Worm (Caenorhabditis elegans): ENCODE measurements around the gene F29G9.1.

Gene F29G9.1

DNA sequence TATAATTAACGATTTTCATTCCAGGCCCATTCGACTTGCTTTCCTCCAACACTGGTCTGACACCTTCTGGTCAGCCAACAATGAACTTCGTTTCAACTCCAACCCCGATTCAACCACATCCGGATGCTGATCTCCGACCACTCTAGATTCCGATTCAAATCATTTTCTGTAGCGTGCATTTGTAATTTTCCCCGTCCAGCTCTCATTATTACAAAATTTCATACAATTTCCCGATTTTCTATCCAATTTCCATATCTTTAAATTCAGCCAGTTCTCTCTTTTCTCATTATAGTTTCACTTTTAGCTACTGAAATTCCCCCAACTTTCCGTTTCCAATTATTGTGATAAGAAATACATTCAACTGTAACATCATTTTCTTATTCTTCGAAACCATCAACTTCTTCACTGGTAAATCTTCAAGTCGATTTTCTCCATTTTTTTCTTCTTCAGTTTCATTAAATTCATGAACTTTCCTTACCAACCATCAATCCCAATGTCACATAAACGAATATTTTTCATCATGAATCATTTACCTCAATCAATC, 23.3 kb upstream of the F29G9.1 start:
- no peak for TF ChIP-seq drap-1 (GFP tag; optimal IDR thresholded peaks at IDR 0.05)
- no peak for TF ChIP-seq tbx-8 (GFP tag; optimal IDR thresholded peaks at IDR 0.05)
- no peak for TF ChIP-seq elt-3 (tag; optimal IDR thresholded peaks at IDR 0.05)
- TF ChIP-seq cnd-1 (tag; optimal IDR thresholded peaks at IDR 0.05) = no peak
- TF ChIP-seq elt-1 (tag; optimal IDR thresholded peaks at IDR 0.05; ENCODE audit: borderline replicate concordance, insufficient read depth) = no peak
- TF ChIP-seq flh-1 (GFP tag; optimal IDR thresholded peaks at IDR 0.05) = no peak
- TF ChIP-seq lsy-2 (tag; optimal IDR thresholded peaks at IDR 0.05) = no peak
- TF ChIP-seq M03D4.4 (tag; optimal IDR thresholded peaks at IDR 0.05) = no peak
- no peak for TF ChIP-seq unc-62 (GFP tag; optimal IDR thresholded peaks at IDR 0.05)
- no peak for TF ChIP-seq ztf-11 (tag; optimal IDR thresholded peaks at IDR 0.05)
- TF ChIP-seq ces-1 (GFP tag; optimal IDR thresholded peaks at IDR 0.05) = no peak
- no peak for TF ChIP-seq snpc-4 (tag; optimal IDR thresholded peaks at IDR 0.05)
- TF ChIP-seq nhr-12 (tag; optimal IDR thresholded peaks at IDR 0.05) = no peak
- TF ChIP-seq ham-2 (GFP tag; optimal IDR thresholded peaks at IDR 0.05) = no peak
- no peak for TF ChIP-seq ceh-39 (tag; optimal IDR thresholded peaks at IDR 0.05)

DNA sequence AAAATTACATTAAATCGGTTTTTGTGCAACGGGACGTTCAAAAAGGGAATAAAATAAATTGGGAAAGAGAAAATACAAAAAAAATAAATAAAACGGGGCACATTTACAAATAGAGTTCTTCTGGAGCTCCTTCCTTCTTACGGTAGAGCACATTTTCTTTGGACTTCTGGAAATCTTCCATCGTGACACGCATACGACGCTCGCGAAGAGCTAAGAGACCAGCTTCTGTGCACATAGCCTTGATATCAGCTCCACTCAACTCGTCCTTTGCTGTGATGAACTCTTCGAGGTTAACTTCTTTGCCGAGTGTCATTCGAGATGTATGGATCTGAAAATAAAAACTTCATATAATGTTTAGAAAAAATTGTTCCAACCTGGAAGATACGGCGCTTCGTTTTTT, 22.8 kb upstream of the F29G9.1 start:
- no peak for TF ChIP-seq M03D4.4 (tag; optimal IDR thresholded peaks at IDR 0.05)
- TF ChIP-seq mab-5 (tag; optimal IDR thresholded peaks at IDR 0.05) = no peak
- TF ChIP-seq hlh-1 (tag; optimal IDR thresholded peaks at IDR 0.05) = no peak
- TF ChIP-seq flh-1 (GFP tag; optimal IDR thresholded peaks at IDR 0.05) = no peak

DNA sequence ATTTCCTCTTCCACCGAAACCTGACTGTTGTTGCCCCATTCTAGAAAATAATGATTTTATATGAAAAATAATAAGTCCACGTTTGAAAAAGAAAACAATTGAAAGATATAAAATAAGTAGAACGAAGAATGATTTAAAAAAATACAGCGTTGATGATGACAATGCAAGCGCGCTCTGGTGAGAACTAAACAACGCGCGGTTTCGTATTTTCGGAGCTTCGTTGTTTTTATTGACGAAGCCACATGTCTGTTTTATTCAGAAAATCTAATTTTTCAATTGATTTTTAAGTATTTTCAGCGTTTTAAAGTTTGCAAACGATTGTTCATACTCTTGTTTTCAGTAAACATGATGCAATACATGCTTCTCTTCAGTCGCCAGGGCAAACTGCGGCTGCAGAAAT, 21.3 kb upstream of the F29G9.1 start, which contains the start of the genes rpt-2 and aps-1:
Gene rpt-2 (minus strand): TSS at position 40 of the 400 bp plus-strand sequence.
Gene aps-1 (plus strand): TSS at position 341 of the 400 bp plus-strand sequence.
- peak; percentile 5 for TF ChIP-seq nhr-2 (tag; optimal IDR thresholded peaks at IDR 0.05)
- no peak for TF ChIP-seq bed-3 (GFP tag; optimal IDR thresholded peaks at IDR 0.05)
- TF ChIP-seq lin-13 (tag; optimal IDR thresholded peaks at IDR 0.05) = peak; percentile 85
- TF ChIP-seq tbx-8 (GFP tag; optimal IDR thresholded peaks at IDR 0.05) = no peak
- TF ChIP-seq nhr-237 (tag; optimal IDR thresholded peaks at IDR 0.05) = peak; percentile 57
- peak; percentile 73 for TF ChIP-seq hlh-1 (tag; optimal IDR thresholded peaks at IDR 0.05)
- TF ChIP-seq lsy-2 (tag; optimal IDR thresholded peaks at IDR 0.05) = peak; percentile 66
- peak; percentile 73 for TF ChIP-seq mab-5 (tag; optimal IDR thresholded peaks at IDR 0.05)
- TF ChIP-seq unc-120 (tag; optimal IDR thresholded peaks at IDR 0.05; ENCODE audit: poor library complexity, severe bottlenecking) = no peak
- TF ChIP-seq pha-4 (tag; optimal IDR thresholded peaks at IDR 0.05) = peak; percentile 80
- no peak for TF ChIP-seq ham-2 (GFP tag; optimal IDR thresholded peaks at IDR 0.05)
- peak; percentile 84 for TF ChIP-seq mep-1 (tag; optimal IDR thresholded peaks at IDR 0.05)
- TF ChIP-seq M03D4.4 (tag; optimal IDR thresholded peaks at IDR 0.05) = no peak
- TF ChIP-seq sem-2 (GFP tag; optimal IDR thresholded peaks at IDR 0.05) = no peak
- no peak for TF ChIP-seq lin-32 (GFP tag; optimal IDR thresholded peaks at IDR 0.05)
- peak; percentile 45 for TF ChIP-seq unc-62 (GFP tag; optimal IDR thresholded peaks at IDR 0.05)
- TF ChIP-seq ceh-39 (tag; optimal IDR thresholded peaks at IDR 0.05) = peak; percentile 24
- peak; percentile 64 for TF ChIP-seq ces-1 (GFP tag; optimal IDR thresholded peaks at IDR 0.05)

DNA sequence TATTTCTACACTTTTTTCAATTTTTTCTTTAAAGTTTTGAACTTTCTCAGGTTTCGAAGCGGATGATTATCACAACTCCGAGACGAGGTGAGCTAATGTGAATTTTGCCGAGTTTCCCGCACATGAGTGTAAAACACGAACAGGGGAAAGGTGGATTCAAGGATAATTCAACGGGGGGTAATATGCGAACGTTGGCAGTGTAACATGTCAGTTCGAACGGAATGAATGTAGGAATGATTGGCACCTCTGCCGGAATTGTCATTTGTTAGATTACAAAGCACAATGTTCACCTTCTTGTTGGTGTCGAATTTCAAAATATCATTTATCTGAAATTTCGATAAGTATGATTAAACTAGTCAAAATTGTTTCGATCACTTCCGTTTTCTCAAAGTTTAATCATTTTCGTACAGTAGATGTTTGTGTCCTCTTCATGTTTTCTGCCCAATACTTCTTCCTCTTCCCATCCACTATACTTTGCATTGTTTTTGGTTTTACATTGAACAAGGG, 19.9 kb upstream of the F29G9.1 start, which contains the start of gene picc-1:
Gene picc-1 (plus strand): TSS at position 51 of the 507 bp plus-strand sequence.
- TF ChIP-seq hlh-1 (tag; optimal IDR thresholded peaks at IDR 0.05) (peak; percentile 36), bed-3 (GFP tag; optimal IDR thresholded peaks at IDR 0.05) (no peak), ham-2 (GFP tag; optimal IDR thresholded peaks at IDR 0.05) (no peak), elt-3 (tag; optimal IDR thresholded peaks at IDR 0.05) (no peak), unc-62 (GFP tag; optimal IDR thresholded peaks at IDR 0.05) (peak; percentile 94), unc-120 (tag; optimal IDR thresholded peaks at IDR 0.05; ENCODE audit: poor library complexity, severe bottlenecking) (peak; percentile 28)

DNA sequence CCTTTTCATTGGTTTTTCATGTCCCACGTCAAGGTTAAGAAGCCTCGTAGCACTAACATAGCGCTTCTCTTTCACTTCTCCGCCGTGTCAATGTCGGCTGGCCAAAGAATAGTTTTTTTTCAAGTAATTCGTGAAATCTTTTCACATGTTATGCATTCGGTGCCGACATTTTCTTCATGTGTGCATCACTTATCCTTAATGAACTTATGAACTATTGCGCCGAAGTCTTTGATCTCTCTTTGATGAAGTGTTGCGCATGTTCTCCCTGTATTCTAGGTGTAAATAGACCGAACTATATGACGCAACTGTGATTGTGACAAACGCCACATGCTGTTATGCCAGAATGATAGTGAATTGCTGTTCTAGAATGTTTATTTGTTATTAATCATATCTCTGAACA, 16.8 kb upstream of the F29G9.1 start:
- peak; percentile 28 for TF ChIP-seq nhr-2 (tag; optimal IDR thresholded peaks at IDR 0.05)
- TF ChIP-seq elt-3 (tag; optimal IDR thresholded peaks at IDR 0.05) = no peak
- TF ChIP-seq zip-8 (tag; optimal IDR thresholded peaks at IDR 0.05) = peak; percentile 26

DNA sequence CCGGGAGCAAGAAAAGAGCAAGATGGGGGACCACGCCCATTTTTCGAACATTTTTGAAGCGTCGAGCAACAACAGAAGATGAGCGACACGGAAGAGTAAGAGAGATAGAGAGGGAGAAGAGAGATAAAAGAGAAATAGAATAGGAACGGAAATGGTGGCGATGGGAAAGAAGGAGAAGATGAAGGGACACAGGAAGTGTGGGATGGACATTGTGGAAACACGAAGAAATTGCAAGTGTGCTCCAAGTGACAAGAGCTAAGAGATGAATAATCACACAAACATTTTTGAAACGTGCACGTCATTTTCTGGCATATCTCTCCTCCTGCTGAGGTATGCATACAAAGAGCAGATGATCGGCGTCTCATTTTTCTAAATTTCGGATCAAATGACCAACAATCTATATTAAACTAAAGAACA, 8.3 kb upstream of the F29G9.1 start:
- TF ChIP-seq drap-1 (GFP tag; optimal IDR thresholded peaks at IDR 0.05) (no peak), lin-32 (GFP tag; optimal IDR thresholded peaks at IDR 0.05) (no peak), lin-13 (tag; optimal IDR thresholded peaks at IDR 0.05) (no peak), elt-3 (tag; optimal IDR thresholded peaks at IDR 0.05) (no peak), bed-3 (GFP tag; optimal IDR thresholded peaks at IDR 0.05) (no peak), nhr-76 (tag; optimal IDR thresholded peaks at IDR 0.05) (no peak), sem-2 (GFP tag; optimal IDR thresholded peaks at IDR 0.05) (no peak), unc-62 (GFP tag; optimal IDR thresholded peaks at IDR 0.05) (peak; percentile 93), cnd-1 (tag; optimal IDR thresholded peaks at IDR 0.05) (no peak), M03D4.4 (tag; optimal IDR thresholded peaks at IDR 0.05) (no peak), mab-5 (tag; optimal IDR thresholded peaks at IDR 0.05) (no peak), snpc-4 (tag; optimal IDR thresholded peaks at IDR 0.05) (no peak), ceh-43 (GFP tag; optimal IDR thresholded peaks at IDR 0.05) (no peak), mep-1 (tag; optimal IDR thresholded peaks at IDR 0.05) (no peak), sptf-1 (tag; optimal IDR thresholded peaks at IDR 0.05) (peak; percentile 37), flh-1 (GFP tag; optimal IDR thresholded peaks at IDR 0.05) (no peak), hlh-1 (tag; optimal IDR thresholded peaks at IDR 0.05) (peak; percentile 48), blmp-1 (tag; optimal IDR thresholded peaks at IDR 0.05) (no peak), unc-39 (tag; optimal IDR thresholded peaks at IDR 0.05) (no peak), tbx-8 (GFP tag; optimal IDR thresholded peaks at IDR 0.05) (no peak), elt-1 (tag; optimal IDR thresholded peaks at IDR 0.05; ENCODE audit: borderline replicate concordance, insufficient read depth) (no peak), ham-2 (GFP tag; optimal IDR thresholded peaks at IDR 0.05) (no peak), lsy-2 (tag; optimal IDR thresholded peaks at IDR 0.05) (no peak), nhr-237 (tag; optimal IDR thresholded peaks at IDR 0.05) (no peak), unc-120 (tag; optimal IDR thresholded peaks at IDR 0.05; ENCODE audit: poor library complexity, severe bottlenecking) (peak; percentile 94), zip-8 (tag; optimal IDR thresholded peaks at IDR 0.05) (no peak), nhr-28 (tag; optimal IDR thresholded peaks at IDR 0.05) (no peak), nhr-2 (tag; optimal IDR thresholded peaks at IDR 0.05) (no peak), nhr-12 (tag; optimal IDR thresholded peaks at IDR 0.05) (no peak)
